Worm (Caenorhabditis elegans): ENCODE measurements around the gene T18D3.9.

T18D3.9 gene

DNA sequence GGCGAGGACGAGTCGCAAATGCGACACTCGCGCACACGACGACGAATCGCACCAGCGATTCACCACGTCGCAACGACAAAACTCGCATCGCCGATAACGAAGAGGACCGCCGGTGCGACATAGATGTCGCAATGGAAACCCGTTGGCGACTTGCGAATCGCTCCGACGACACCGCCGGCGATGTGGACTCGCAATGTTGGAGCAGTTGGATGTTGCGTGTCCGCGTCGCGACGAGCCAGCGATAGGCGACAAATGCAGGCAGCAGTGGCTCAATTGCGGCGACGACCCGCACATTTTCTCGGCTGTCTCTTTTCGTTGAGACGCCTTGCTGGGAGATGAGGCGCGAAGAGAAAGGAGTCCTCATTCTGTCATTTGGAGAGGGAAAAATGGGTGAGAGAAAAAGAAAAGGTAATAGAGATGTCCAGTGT lies 2.1 kb downstream of the T18D3.9 start (continued):
- peak; percentile 52 for TF ChIP-seq F23B12.7 (tag; optimal IDR thresholded peaks at IDR 0.05; ENCODE audit: insufficient read depth)
- no peak for TF ChIP-seq ztf-25 (GFP tag; IDR thresholded peaks at IDR 0.05)
- no peak for TF ChIP-seq cebp-1 (GFP tag; IDR thresholded peaks at IDR 0.05)
- TF ChIP-seq cebp-1 (tag; optimal IDR thresholded peaks at IDR 0.05) = peak; percentile 71
- TF ChIP-seq ztf-22 (GFP tag; optimal IDR thresholded peaks at IDR 0.05) = no peak
- TF ChIP-seq athp-1 (tag; optimal IDR thresholded peaks at IDR 0.05) = no peak
- TF ChIP-seq lin-35 (GFP tag; optimal IDR thresholded peaks at IDR 0.05) = peak in 1 of 3 experiments; percentile 24
- TF ChIP-seq die-1 (tag; optimal IDR thresholded peaks at IDR 0.05) = no peak
- TF ChIP-seq B0336.3 (GFP tag; IDR thresholded peaks at IDR 0.05) = peak; percentile 58; the same call in 1 of the 2 replicates
- no peak for TF ChIP-seq rpc-1 (optimal IDR thresholded peaks at IDR 0.05)
- no peak for TF ChIP-seq rpc-1 (tag; optimal IDR thresholded peaks at IDR 0.05)
- peak; percentile 53 for TF ChIP-seq chd-7 (tag; optimal IDR thresholded peaks at IDR 0.05)
- no peak for TF ChIP-seq bed-1 (GFP tag; IDR thresholded peaks at IDR 0.05)
- TF ChIP-seq T26A5.8 (tag; optimal IDR thresholded peaks at IDR 0.05) = no peak
- TF ChIP-seq F22D6.2 (tag; optimal IDR thresholded peaks at IDR 0.05) = no peak
- TF ChIP-seq F10E7.11 (tag; optimal IDR thresholded peaks at IDR 0.05) = no peak
- TF ChIP-seq let-607 (tag; optimal IDR thresholded peaks at IDR 0.05) = peak; percentile 56 to 62
- TF ChIP-seq B0035.1 (tag; optimal IDR thresholded peaks at IDR 0.05) = no peak
- peak; percentile 7 for TF ChIP-seq nhr-90 (tag; optimal IDR thresholded peaks at IDR 0.05)
- TF ChIP-seq nfyb-1 (GFP tag; IDR thresholded peaks at IDR 0.05) = peak; percentile 18; the same call in 1 of the 2 replicates
- 0 out of 2 replicates have a peak, but pooled peaks have one; percentile 10 for TF ChIP-seq lag-1 (GFP tag; IDR thresholded peaks at IDR 0.05)
- TF ChIP-seq pbrm-1 (GFP tag; IDR thresholded peaks at IDR 0.05) = no peak; the same call in 1 of the 2 replicates
- no peak for TF ChIP-seq sdz-38 (tag; optimal IDR thresholded peaks at IDR 0.05)
- no peak for TF ChIP-seq sea-2 (GFP tag; IDR thresholded peaks at IDR 0.05)
- peak; percentile 69 for TF ChIP-seq mcd-1 (GFP tag; IDR thresholded peaks at IDR 0.05)
- no peak for TF ChIP-seq hmg-20 (GFP tag; IDR thresholded peaks at IDR 0.05)
- no peak for TF ChIP-seq attf-6 (GFP tag; IDR thresholded peaks at IDR 0.05)
- peak; percentile 59; the same call in 1 of the 2 replicates for TF ChIP-seq egrh-3 (GFP tag; IDR thresholded peaks at IDR 0.05)
- no peak for TF ChIP-seq Y56A3A.18 (GFP tag; IDR thresholded peaks at IDR 0.05)
- TF ChIP-seq Y53F4B.3 (GFP tag; IDR thresholded peaks at IDR 0.05) = no peak
- TF ChIP-seq F52B5.7 (tag; optimal IDR thresholded peaks at IDR 0.05) = no peak
- no peak for TF ChIP-seq F57A8.1 (GFP tag; optimal IDR thresholded peaks at IDR 0.05)
- peak; percentile 69 for TF ChIP-seq madf-10 (tag; optimal IDR thresholded peaks at IDR 0.05)
- TF ChIP-seq D2030.7 (GFP tag; IDR thresholded peaks at IDR 0.05) = no peak
- TF ChIP-seq nhr-120 (GFP tag; IDR thresholded peaks at IDR 0.05) = no peak
- no peak for TF ChIP-seq ceh-91 (GFP tag; IDR thresholded peaks at IDR 0.05)
- TF ChIP-seq mxl-1 (tag; optimal IDR thresholded peaks at IDR 0.05) = no peak
- no peak for TF ChIP-seq nfya-1 (tag; optimal IDR thresholded peaks at IDR 0.05; ENCODE audit: borderline replicate concordance, insufficient read depth)
- TF ChIP-seq K12H6.12 (tag; optimal IDR thresholded peaks at IDR 0.05) = peak; percentile 62
- TF ChIP-seq lin-40 (tag; optimal IDR thresholded peaks at IDR 0.05) = peak; percentile 54
- peak; percentile 57 for TF ChIP-seq attf-5 (GFP tag; optimal IDR thresholded peaks at IDR 0.05)
- TF ChIP-seq ztf-28 (GFP tag; IDR thresholded peaks at IDR 0.05) = no peak
- peak; percentile 29 for TF ChIP-seq lin-54 (GFP tag; optimal IDR thresholded peaks at IDR 0.05)
- no peak for TF ChIP-seq him-1 (tag; optimal IDR thresholded peaks at IDR 0.05)
- TF ChIP-seq hmg-1.2 (GFP tag; IDR thresholded peaks at IDR 0.05) = peak; percentile 34; the same call in 1 of the 2 replicates
- TF ChIP-seq zfh-2 (GFP tag; conservative IDR thresholded peaks at IDR 0.05) = peak; percentile 97
- TF ChIP-seq hsf-1 (GFP tag; IDR thresholded peaks at IDR 0.05) = no peak
- TF ChIP-seq bed-2 (GFP tag; IDR thresholded peaks at IDR 0.05) = no peak
- TF ChIP-seq ceh-79 (tag; optimal IDR thresholded peaks at IDR 0.05) = peak; percentile 11
- no peak for TF ChIP-seq xnd-1 (tag; optimal IDR thresholded peaks at IDR 0.05)

All from whole organism, young adult.